Worm (Caenorhabditis elegans) whole organism, mixed stage, embryonic: ENCODE data around the gene K06H7.8.

Experiments used
- cnd-1 ChIP-seq: fragments of 200-800 bp; sonication (Bioruptor generic); optimal IDR thresholded peaks from 2 replicates; lab custom pipeline; 2018; ENCODE audit warnings: mild to moderate bottlenecking, missing genetic modification characterization, missing compliant biosample characterization
- flh-1 ChIP-seq: fragments of 200-800 bp; sonication (Bioruptor generic); optimal IDR thresholded peaks from 2 replicates; lab custom pipeline; 2018; ENCODE audit warnings: mild to moderate bottlenecking, missing genetic modification characterization, moderate library complexity, missing compliant biosample characterization
- lin-13 ChIP-seq: fragments of 150-350 bp; optimal IDR thresholded peaks from 2 replicates; lab custom pipeline; 2014; ENCODE audit warnings: missing biosample characterization, missing genetic modification characterization
- unc-62 ChIP-seq: fragments of 150-350 bp; optimal IDR thresholded peaks from 2 replicates; lab custom pipeline; 2014; ENCODE audit warnings: missing biosample characterization, missing genetic modification reagents, missing genetic modification characterization

DNA sequence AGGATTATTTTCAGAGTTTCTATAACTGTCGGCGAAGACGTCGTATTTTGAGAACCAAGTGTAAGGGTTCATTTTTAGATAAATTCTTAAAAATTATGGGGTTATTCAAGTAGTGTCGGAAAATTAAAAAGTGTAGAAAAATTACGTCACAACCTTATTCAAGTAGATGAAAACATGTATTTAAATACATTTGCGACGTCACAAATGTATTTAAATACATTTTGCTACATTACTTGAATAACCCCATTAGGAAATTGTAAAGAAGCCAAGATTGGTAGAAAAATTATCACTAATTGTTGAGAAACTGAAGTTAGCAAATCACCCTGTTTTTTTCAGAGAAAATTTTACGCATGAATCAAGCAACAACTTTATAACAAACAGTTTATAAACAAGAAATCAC is 31.2 kb upstream of the K06H7.8 start:
- TF ChIP-seq cnd-1 (tag; lab: Kevin White, UChicago): no peak
- no peak for TF ChIP-seq unc-62 (GFP tag; lab: Kevin White, UChicago)
- no peak for TF ChIP-seq flh-1 (GFP tag; lab: Kevin White, UChicago)
- no peak for TF ChIP-seq lin-13 (tag; lab: Kevin White, UChicago)
